Worm (Caenorhabditis elegans) whole organism, late embryonic: ENCODE results near the gene T08G2.2.

ENCODE experiments used
- eyg-1 ChIP-seq: sonication (generic microtip); optimal IDR thresholded peaks from 2 replicates; lab custom pipeline; 2016; ENCODE audit warnings: missing genotype, missing genetic modification characterization, missing compliant biosample characterization
- pha-4 ChIP-seq: fragments of 150-350 bp; optimal IDR thresholded peaks from 2 replicates; lab custom pipeline; 2018; ENCODE audit warnings: missing biosample characterization, missing genetic modification reagents, missing genetic modification characterization
- tbx-2 ChIP-seq: sonication (generic microtip); optimal IDR thresholded peaks from 2 replicates; lab custom pipeline; 2016; ENCODE audit warnings: missing genetic modification characterization, missing compliant biosample characterization

DNA sequence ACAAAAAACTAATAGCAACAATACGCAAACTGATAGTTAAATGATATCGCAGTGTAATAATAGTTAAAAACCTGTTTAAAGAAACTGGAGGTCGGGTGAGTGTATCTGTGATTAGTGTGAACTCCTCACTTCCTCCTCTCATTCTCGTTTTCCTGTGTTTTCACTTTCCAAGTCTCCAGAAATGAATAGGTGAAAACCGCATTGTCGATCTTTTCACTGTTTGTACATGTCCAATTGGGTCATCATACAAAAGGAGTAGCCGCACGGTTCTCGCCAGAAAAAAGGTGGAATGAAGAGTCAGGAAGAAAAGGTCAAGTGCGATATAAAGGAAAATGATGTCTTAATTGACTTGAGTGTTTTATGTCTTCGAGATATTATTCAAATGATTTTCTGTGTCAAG lies 2.3 kb upstream of the T08G2.2 start:
- TF ChIP-seq pha-4 (no peak), eyg-1 (no peak), tbx-2 (tag; lab: Kevin White, UChicago) (no peak)
